Worm (Caenorhabditis elegans): ENCODE data around the gene unc-60.

The unc-60 gene

ce11 chrV:1438832-1439231 is 36.1 kb upstream of the unc-60 start, which contains the start of gene R09B5.11 (continued):
- TF ChIP-seq nhr-28 (tag; optimal IDR thresholded peaks at IDR 0.05) (peak; percentile 68), snpc-4 (tag; optimal IDR thresholded peaks at IDR 0.05) (no peak), ceh-32 (tag; optimal IDR thresholded peaks at IDR 0.05; ENCODE audit: poor library complexity) (no peak), lin-38 (GFP tag; IDR thresholded peaks at IDR 0.05) (no peak), mdt-29 (GFP tag; IDR thresholded peaks at IDR 0.05) (no peak), ztf-11 (tag; optimal IDR thresholded peaks at IDR 0.05) (no peak), F37D6.2 (tag; optimal IDR thresholded peaks at IDR 0.05) (no peak), mxl-2 (GFP tag; conservative IDR thresholded peaks at IDR 0.05) (no peak), php-3 (GFP tag; IDR thresholded peaks at IDR 0.05) (no peak), lim-7 (GFP tag; IDR thresholded peaks at IDR 0.05) (no peak), ceh-28 (tag; optimal IDR thresholded peaks at IDR 0.05) (no peak), daf-19 (GFP tag; conservative IDR thresholded peaks at IDR 0.05) (no peak), egl-43 (GFP tag; IDR thresholded peaks at IDR 0.05) (no peak), snpc-1.2 (GFP tag; IDR thresholded peaks at IDR 0.05) (no peak), nhr-42 (GFP tag; IDR thresholded peaks at IDR 0.05) (no peak)

ce11 chrV:1442042-1442441 is 32.8 kb upstream of the unc-60 start, which contains the start of gene cnc-11:
TSS of gene cnc-11 (plus strand) at chrV:1442342.
- TF ChIP-seq ceh-82 (tag; optimal IDR thresholded peaks at IDR 0.05) (no peak), unc-62 (GFP tag; optimal IDR thresholded peaks at IDR 0.05 in 1 of 2) (peak in 1 of 2 experiments; percentile 65), unc-62 (tag; optimal IDR thresholded peaks at IDR 0.05) (no peak)

- TF ChIP-seq mxl-3 (GFP tag; optimal IDR thresholded peaks at IDR 0.05) (no peak), aly-2 (tag; optimal IDR thresholded peaks at IDR 0.05) (no peak), zip-11 (GFP tag; IDR thresholded peaks at IDR 0.05) (no peak), Y48G9A.11 (GFP tag; IDR thresholded peaks at IDR 0.05) (no peak), ceh-20 (GFP tag; IDR thresholded peaks at IDR 0.05) (no peak), rbr-2 (tag; optimal IDR thresholded peaks at IDR 0.05) (no peak), F49E8.2 (tag; optimal IDR thresholded peaks at IDR 0.05; ENCODE audit: borderline replicate concordance) (no peak), nhr-11 (tag; optimal IDR thresholded peaks at IDR 0.05) (no peak), dve-1 (tag; optimal IDR thresholded peaks at IDR 0.05; ENCODE audit: insufficient read depth) (no peak), ceh-28 (tag; optimal IDR thresholded peaks at IDR 0.05) (no peak), ZK337.2 (GFP tag; IDR thresholded peaks at IDR 0.05) (no peak), unc-39 (tag; optimal IDR thresholded peaks at IDR 0.05) (no peak), nhr-28 (tag; optimal IDR thresholded peaks at IDR 0.05) (no peak), nhr-6 (tag; optimal IDR thresholded peaks at IDR 0.05) (no peak), sdz-12 (GFP tag; optimal IDR thresholded peaks at IDR 0.05) (no peak)
Observed at ce11 chrV:1444180-1444579, 30.7 kb upstream of the unc-60 start, which contains the start of gene cnc-1. TSS of gene cnc-1 (minus strand) at chrV:1444280.

ce11 chrV:1445081-1445480 is 29.8 kb upstream of the unc-60 start, which contains the start of gene cnc-5:
TSS of gene cnc-5 (plus strand) at chrV:1445381.
- no peak for TF ChIP-seq nhr-76 (tag; optimal IDR thresholded peaks at IDR 0.05)
- no peak for TF ChIP-seq mep-1 (tag; optimal IDR thresholded peaks at IDR 0.05)
- TF ChIP-seq unc-39 (tag; optimal IDR thresholded peaks at IDR 0.05): no peak
- TF ChIP-seq unc-130 (GFP tag; optimal IDR thresholded peaks at IDR 0.05): no peak
- TF ChIP-seq spr-1 (tag; optimal IDR thresholded peaks at IDR 0.05): no peak
- TF ChIP-seq egl-43 (GFP tag; IDR thresholded peaks at IDR 0.05): no peak
- TF ChIP-seq nhr-25 (tag; optimal IDR thresholded peaks at IDR 0.05; ENCODE audit: borderline replicate concordance, insufficient read depth): no peak
- no peak for TF ChIP-seq dpl-1 (GFP tag; optimal IDR thresholded peaks at IDR 0.05)
- TF ChIP-seq nhr-6 (tag; optimal IDR thresholded peaks at IDR 0.05): no peak
- no peak for TF ChIP-seq nhr-102 (tag; optimal IDR thresholded peaks at IDR 0.05)
- no peak for TF ChIP-seq nhr-48 (tag; optimal IDR thresholded peaks at IDR 0.05)
- TF ChIP-seq hif-1 (tag; optimal IDR thresholded peaks at IDR 0.05): no peak
- TF ChIP-seq vab-7 (GFP tag; IDR thresholded peaks at IDR 0.05): no peak
- no peak for TF ChIP-seq ceh-82 (tag; optimal IDR thresholded peaks at IDR 0.05)
- no peak for TF ChIP-seq zip-11 (GFP tag; IDR thresholded peaks at IDR 0.05)

Data from whole organism, L4 larva.